Fruit fly (Drosophila melanogaster): ENCODE results near the gene Lar.

The Lar gene

DNA sequence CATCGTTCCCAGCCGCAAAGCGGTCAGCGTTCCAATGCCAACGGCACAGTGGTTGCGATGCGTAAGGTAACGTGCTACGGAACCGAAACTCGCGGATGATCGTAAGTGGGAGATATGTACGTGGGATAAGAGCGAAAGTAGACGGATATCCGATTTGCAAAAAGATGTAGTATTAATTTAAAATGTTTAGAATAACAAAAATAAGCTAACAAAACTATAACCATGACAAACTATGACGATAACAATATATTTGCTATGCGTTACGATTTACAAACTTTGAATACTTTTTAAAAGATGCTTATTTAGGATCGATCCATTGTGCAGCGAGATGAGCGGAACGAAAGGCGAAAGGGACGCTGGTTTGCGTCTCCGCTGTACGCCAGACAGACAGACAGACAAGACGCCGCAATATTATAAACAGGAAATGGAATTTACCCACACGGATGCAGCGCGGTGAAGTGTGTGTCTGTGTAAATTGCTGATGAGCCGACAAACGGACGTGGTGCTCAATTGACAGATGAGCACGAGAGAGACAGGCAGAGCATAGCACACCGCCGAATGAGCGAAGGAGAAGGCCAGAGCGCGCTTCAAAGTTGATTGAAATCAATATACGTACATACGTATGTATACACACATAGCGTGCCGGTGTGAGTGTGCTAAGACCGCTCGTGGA lies 10.7 kb upstream of the Lar start (continued):
- TF ChIP-seq dac (GFP tag; optimal IDR thresholded peaks at IDR 0.05) (peak; percentile 97), acj6 (GFP tag; optimal IDR thresholded peaks at IDR 0.05) (peak; percentile 98), topi (GFP tag; optimal IDR thresholded peaks at IDR 0.05) (peak; percentile 98), Sox14 (GFP tag; optimal IDR thresholded peaks at IDR 0.05) (peak; percentile 98), Hr39 (GFP tag; optimal IDR thresholded peaks at IDR 0.05) (peak; percentile 97), eg (GFP tag; IDR thresholded peaks at IDR 0.05) (peak; percentile 94), achi (GFP tag; optimal IDR thresholded peaks at IDR 0.05) (peak; percentile 96), CG16779 (tag; optimal IDR thresholded peaks at IDR 0.05) (peak; percentile 94), CG11762 (GFP tag; optimal IDR thresholded peaks at IDR 0.05; ENCODE audit: insufficient read depth) (peak; percentile 95), Sox15 (GFP tag; optimal IDR thresholded peaks at IDR 0.05) (peak; percentile 94), Hr4 (GFP tag; optimal IDR thresholded peaks at IDR 0.05) (peak; percentile 98), Gug (GFP tag; IDR thresholded peaks at IDR 0.05) (peak; percentile 93), OdsH (GFP tag; optimal IDR thresholded peaks at IDR 0.05) (peak; percentile 97), lz (GFP tag; optimal IDR thresholded peaks at IDR 0.05) (peak; percentile 97), CG9139 (GFP tag; optimal IDR thresholded peaks at IDR 0.05) (peak; percentile 70), Blimp-1 (GFP tag; optimal IDR thresholded peaks at IDR 0.05) (peak; percentile 93), Ets96B (tag; optimal IDR thresholded peaks at IDR 0.05) (peak; percentile 97), salr (GFP tag; optimal IDR thresholded peaks at IDR 0.05) (peak; percentile 92 to 98), CG8632 (GFP tag; optimal IDR thresholded peaks at IDR 0.05) (peak; percentile 94), CG11294 (GFP tag; IDR thresholded peaks at IDR 0.05) (peak; percentile 91), Eip93F (GFP tag; optimal IDR thresholded peaks at IDR 0.05) (no peak), CG6808 (GFP tag; optimal IDR thresholded peaks at IDR 0.05) (peak; percentile 94), CG32006 (GFP tag; optimal IDR thresholded peaks at IDR 0.05) (peak; percentile 99), CG11902 (GFP tag; optimal IDR thresholded peaks at IDR 0.05) (peak; percentile 93), Ets21C (GFP tag; optimal IDR thresholded peaks at IDR 0.05) (peak; percentile 95), CG4318 (GFP tag; optimal IDR thresholded peaks at IDR 0.05) (peak; percentile 99), CG7368 (GFP tag; optimal IDR thresholded peaks at IDR 0.05) (peak; percentile 93), CG6276 (GFP tag; optimal IDR thresholded peaks at IDR 0.05) (peak; percentile 96)

DNA sequence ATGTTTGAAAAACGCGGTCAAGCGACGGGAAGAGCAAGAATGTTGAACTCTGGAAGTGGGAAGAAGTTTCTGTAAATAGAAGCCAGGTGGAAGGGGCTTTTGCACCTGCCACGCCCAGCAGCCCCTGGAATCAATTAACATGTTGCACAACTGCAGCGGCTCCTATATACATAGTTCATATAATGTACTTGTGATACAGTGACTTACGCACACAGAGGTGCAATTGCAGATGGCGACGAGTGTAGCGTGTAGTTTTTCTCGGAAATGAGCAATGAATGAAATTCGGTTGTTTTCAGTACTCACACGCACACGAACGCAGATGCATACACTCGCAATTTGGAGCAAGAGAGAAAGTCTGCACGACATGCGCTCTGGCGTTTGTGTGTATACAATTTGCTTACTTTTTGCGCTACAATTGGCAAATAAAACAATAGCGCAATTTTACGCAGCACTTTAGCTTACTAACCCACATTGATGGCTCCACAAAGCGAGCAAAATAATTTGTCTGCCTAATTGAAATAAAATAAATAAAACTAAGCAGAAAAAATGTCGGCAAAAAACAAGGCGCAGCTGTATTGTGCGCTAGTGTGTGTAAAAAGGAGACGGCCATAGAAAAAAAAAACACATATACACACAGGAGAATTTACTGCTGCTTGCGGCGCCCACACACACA lies 10.0 kb upstream of the Lar start:
- TF ChIP-seq Blimp-1 (GFP tag; optimal IDR thresholded peaks at IDR 0.05) (peak; percentile 12), Eip75B (GFP tag; optimal IDR thresholded peaks at IDR 0.05) (peak; percentile 22), Ets96B (tag; optimal IDR thresholded peaks at IDR 0.05) (no peak), fd85E (GFP tag; optimal IDR thresholded peaks at IDR 0.05) (peak; percentile 32), Eip78C (GFP tag) (peak; percentile 87), CG11294 (GFP tag; IDR thresholded peaks at IDR 0.05) (no peak), fd59A (GFP tag; optimal IDR thresholded peaks at IDR 0.05) (peak; percentile 31), CG16779 (tag; optimal IDR thresholded peaks at IDR 0.05) (peak; percentile 3), Sox102F (GFP tag; optimal IDR thresholded peaks at IDR 0.05) (peak; percentile 1), CG6854 (GFP tag; optimal IDR thresholded peaks at IDR 0.05) (peak; percentile 3), CG10669 (GFP tag; optimal IDR thresholded peaks at IDR 0.05) (no peak), CG6163 (GFP tag; IDR thresholded peaks at IDR 0.05) (peak; percentile 63; the same call in 2 of the 3 replicates), CG4318 (GFP tag; optimal IDR thresholded peaks at IDR 0.05) (no peak), lz (GFP tag; optimal IDR thresholded peaks at IDR 0.05) (no peak), eg (GFP tag; IDR thresholded peaks at IDR 0.05) (0 out of 3 replicates have a peak, but pooled peaks have one; percentile 33), achi (GFP tag; optimal IDR thresholded peaks at IDR 0.05) (no peak), fkh (GFP tag; optimal IDR thresholded peaks at IDR 0.05) (peak; percentile 73), Smox (GFP tag; optimal IDR thresholded peaks at IDR 0.05) (no peak), spab (GFP tag; optimal IDR thresholded peaks at IDR 0.05) (no peak), CG32006 (GFP tag; optimal IDR thresholded peaks at IDR 0.05) (peak; percentile 20), ss (GFP tag; optimal IDR thresholded peaks at IDR 0.05) (peak in 1 of 2 experiments; percentile 22), Sox14 (GFP tag; optimal IDR thresholded peaks at IDR 0.05) (no peak)
